Worm (Caenorhabditis elegans): ENCODE measurements around the gene dgk-4.

- TF ChIP-seq pag-3 (tag; optimal IDR thresholded peaks at IDR 0.05; ENCODE audit: borderline replicate concordance) (no peak), fkh-6 (tag; optimal IDR thresholded peaks at IDR 0.05) (no peak), unc-42 (tag; optimal IDR thresholded peaks at IDR 0.05) (no peak), pros-1 (tag; optimal IDR thresholded peaks at IDR 0.05) (no peak), lim-6 (tag; optimal IDR thresholded peaks at IDR 0.05) (no peak)
Observed at ce11 chrIV:8620102-8620733, 10.9 kb upstream of the dgk-4 start, which contains the start of gene lin-49.

All from whole organism, late embryonic.